Fruit fly (Drosophila melanogaster) whole organism, embryonic: ENCODE data around the gene CG43796.
A peak's percentile ranks its signal among the peaks of the same experiment; 100 is the strongest.

Source experiments
- Adf1 ChIP-seq: fragments of 200-800 bp; sonication (Bioruptor generic); IDR thresholded peaks from 2 replicates; pipeline ENCODE4 v1.3.6; 2022; ENCODE audit warnings: missing biosample characterization, missing genetic modification characterization
- Bteb2 ChIP-seq: fragments of 200-800 bp; sonication (Bioruptor generic); optimal IDR thresholded peaks from 2 replicates; lab custom pipeline; 2016; ENCODE audit warnings: missing biosample characterization, missing genetic modification characterization
- CG11093 ChIP-seq: fragments of 200-800 bp; sonication (Bioruptor generic); IDR thresholded peaks from 3 replicates; pipeline ENCODE4 v1.3.6; 2022; ENCODE audit warnings: missing biosample characterization, missing genetic modification characterization
- CG11504 ChIP-seq: fragments of 200-800 bp; sonication (Bioruptor generic); optimal IDR thresholded peaks from 3 replicates; lab custom pipeline; 2019; ENCODE audit warnings: missing biosample characterization, mild to moderate bottlenecking, missing genetic modification characterization, moderate library complexity
- CG14050 ChIP-seq: fragments of 200-800 bp; sonication (Bioruptor generic); IDR thresholded peaks from 3 replicates; pipeline ENCODE4 v1.3.6; 2022; ENCODE audit warnings: missing biosample characterization, missing genetic modification characterization
- CG15696 ChIP-seq: fragments of 200-800 bp; sonication (Bioruptor generic); optimal IDR thresholded peaks from 2 replicates; lab custom pipeline; 2019; ENCODE audit warnings: missing biosample characterization, mild to moderate bottlenecking, missing genetic modification characterization, moderate library complexity
- CG17361 ChIP-seq: fragments of 200-800 bp; sonication (Bioruptor generic); IDR thresholded peaks from 3 replicates; pipeline ENCODE4 v1.3.6; 2022; ENCODE audit warnings: missing biosample characterization, missing genetic modification characterization
- CG18476 ChIP-seq: fragments of 200-800 bp; sonication (Bioruptor generic); optimal IDR thresholded peaks from 2 replicates; lab custom pipeline; 2016; ENCODE audit warnings: missing biosample characterization, mild to moderate bottlenecking, missing genetic modification characterization
- CG32767 ChIP-seq: fragments of 200-800 bp; sonication (Bioruptor generic); IDR thresholded peaks from 2 replicates; pipeline ENCODE4 v1.3.6; 2022; ENCODE audit warnings: missing biosample characterization, missing genetic modification characterization
- CG3838 ChIP-seq: fragments of 200-800 bp; sonication (Bioruptor generic); optimal IDR thresholded peaks from 3 replicates; lab custom pipeline; 2016; ENCODE audit warnings: missing biosample characterization, missing genetic modification characterization
- CG3847 ChIP-seq: fragments of 200-800 bp; sonication (Bioruptor generic); IDR thresholded peaks from 2 replicates; pipeline ENCODE4 v1.3.6; 2022; ENCODE audit warnings: missing biosample characterization, missing genetic modification characterization
- CG4424 ChIP-seq: fragments of 200-800 bp; sonication (Bioruptor generic); optimal IDR thresholded peaks from 3 replicates; lab custom pipeline; 2016; ENCODE audit warnings: missing biosample characterization, missing genetic modification characterization
- CG5180 ChIP-seq: fragments of 200-800 bp; sonication (Bioruptor generic); optimal IDR thresholded peaks from 3 replicates; lab custom pipeline; 2017; ENCODE audit warnings: missing biosample characterization, missing genetic modification characterization, mild to moderate bottlenecking, moderate library complexity, missing genetic modification reagents
- CG6689 ChIP-seq: fragments of 200-800 bp; sonication (Bioruptor generic); IDR thresholded peaks from 2 replicates; pipeline ENCODE4 v1.3.6; 2022; ENCODE audit warnings: missing biosample characterization, missing genetic modification characterization
- CG7786 ChIP-seq: fragments of 200-800 bp; sonication (Bioruptor generic); optimal IDR thresholded peaks from 2 replicates; lab custom pipeline; 2016; ENCODE audit warnings: missing biosample characterization, missing genetic modification characterization
- CG7987 ChIP-seq: fragments of 200-800 bp; sonication (Bioruptor generic); optimal IDR thresholded peaks from 2 replicates; lab custom pipeline; 2018; ENCODE audit warnings: missing biosample characterization, mild to moderate bottlenecking, missing genetic modification characterization, moderate library complexity
- CoRest ChIP-seq: fragments of 200-800 bp; sonication (Bioruptor generic); optimal IDR thresholded peaks from 3 replicates; lab custom pipeline; 2018; ENCODE audit warnings: missing biosample characterization, mild to moderate bottlenecking, missing genetic modification characterization, moderate library complexity
- D ChIP-seq, 2 experiments: fragments of 200-800 bp in 1 of 2; fragments of >200 bp in 1 of 2; sonication (Bioruptor generic) in 1 of 2; optimal IDR thresholded peaks; 2 replicates in 1 of 2; 3 replicates in 1 of 2; lab custom pipeline; 2017; ENCODE audit warnings: mild to moderate bottlenecking in 1 of 2, missing biosample characterization in 1 of 2, missing genetic modification characterization in 1 of 2, missing genetic modification reagents in 1 of 2
- Dll ChIP-seq: fragments of 200-800 bp; sonication (Bioruptor generic); IDR thresholded peaks from 4 replicates; pipeline ENCODE4 v1.3.6; 2022; ENCODE audit warnings: missing biosample characterization, missing genetic modification characterization; ENCODE audit not compliant: partially characterized antibody
- Eip74EF ChIP-seq, 2 experiments: fragments of 200-800 bp in 1 of 2; fragments of >200 bp in 1 of 2; sonication (Bioruptor generic) in 1 of 2; optimal IDR thresholded peaks; 2 replicates each; lab custom pipeline; 2017 to 2019; ENCODE audit warnings: missing biosample characterization in 2 of 2, missing genetic modification characterization in 2 of 2, mild to moderate bottlenecking in 1 of 2, moderate library complexity in 1 of 2
- Gsc ChIP-seq: fragments of 200-800 bp; sonication (Bioruptor generic); IDR thresholded peaks from 2 replicates; pipeline ENCODE4 v1.3.6; 2022; ENCODE audit warnings: missing biosample characterization, missing genetic modification characterization
- HLH3B ChIP-seq: fragments of 200-800 bp; sonication (Bioruptor generic); IDR thresholded peaks from 2 replicates; pipeline ENCODE4 v1.3.6; 2022; ENCODE audit warnings: missing biosample characterization, missing genetic modification characterization
- Hmx ChIP-seq: fragments of 200-800 bp; sonication (Bioruptor generic); optimal IDR thresholded peaks from 2 replicates; lab custom pipeline; 2016; ENCODE audit warnings: missing biosample characterization, missing genetic modification characterization
- Hr39 ChIP-seq: fragments of >200 bp; optimal IDR thresholded peaks from 2 replicates; lab custom pipeline; 2017
- MTF-1 ChIP-seq: fragments of 200-800 bp; sonication (Bioruptor generic); optimal IDR thresholded peaks from 2 replicates; lab custom pipeline; 2018; ENCODE audit warnings: missing biosample characterization, mild to moderate bottlenecking, missing genetic modification characterization, borderline replicate concordance
- Med ChIP-seq: fragments of 200-800 bp; sonication (Bioruptor generic); peaks from one replicate; lab custom pipeline; 2016; ENCODE audit warnings: missing biosample characterization, missing genetic modification characterization, mild to moderate bottlenecking, inconsistent platforms, moderate library complexity
- Neu2 ChIP-seq: fragments of 200-800 bp; sonication (Bioruptor generic); optimal IDR thresholded peaks from 3 replicates; lab custom pipeline; 2016; ENCODE audit warnings: missing biosample characterization, missing genetic modification characterization, borderline replicate concordance
- NfI ChIP-seq: fragments of 200-800 bp; sonication (Bioruptor generic); optimal IDR thresholded peaks from 3 replicates; lab custom pipeline; 2018; ENCODE audit warnings: missing biosample characterization, mild to moderate bottlenecking, missing genetic modification characterization, moderate library complexity
- Oli ChIP-seq: fragments of 200-800 bp; sonication (Bioruptor generic); optimal IDR thresholded peaks from 2 replicates; lab custom pipeline; 2018; ENCODE audit warnings: missing biosample characterization, mild to moderate bottlenecking, missing genetic modification characterization, moderate library complexity
- Ptx1 ChIP-seq: fragments of 200-800 bp; sonication (Bioruptor generic); IDR thresholded peaks from 2 replicates; pipeline ENCODE4 v1.3.6; 2022; ENCODE audit warnings: missing biosample characterization, missing genetic modification characterization
- Rfx ChIP-seq: fragments of 200-800 bp; sonication (Bioruptor generic); IDR thresholded peaks from 2 replicates; pipeline ENCODE4 v1.3.6; 2022; ENCODE audit warnings: missing biosample characterization, missing genetic modification characterization
- Side ChIP-seq: fragments of 200-800 bp; sonication (Bioruptor generic); optimal IDR thresholded peaks from 2 replicates; lab custom pipeline; 2016; ENCODE audit warnings: missing biosample characterization, missing genetic modification characterization
- abd-A ChIP-seq: fragments of 200-800 bp; sonication (Bioruptor generic); optimal IDR thresholded peaks from 3 replicates; lab custom pipeline; 2019; ENCODE audit warnings: missing biosample characterization, mild to moderate bottlenecking, missing genetic modification characterization, moderate library complexity
- ase ChIP-seq: fragments of 200-800 bp; sonication (Bioruptor generic); IDR thresholded peaks from 3 replicates; pipeline ENCODE4 v1.3.6; 2022; ENCODE audit warnings: missing biosample characterization, missing genetic modification characterization
- bbx ChIP-seq: fragments of 200-800 bp; sonication (Bioruptor generic); IDR thresholded peaks from 2 replicates; pipeline ENCODE4 v1.3.6; 2022; ENCODE audit warnings: missing biosample characterization, missing genetic modification characterization; ENCODE audit not compliant: partially characterized antibody
- br ChIP-seq: fragments of >200 bp; optimal IDR thresholded peaks from 2 replicates; lab custom pipeline; 2017
- chm ChIP-seq: fragments of 200-800 bp; sonication (Bioruptor generic); IDR thresholded peaks from 2 replicates; pipeline ENCODE4 v1.3.6; 2022; ENCODE audit warnings: missing biosample characterization, missing genetic modification characterization
- crp ChIP-seq, 2 experiments: fragments of 200-800 bp; sonication (Bioruptor generic); optimal IDR thresholded peaks; 2 replicates in 1 of 2; 3 replicates in 1 of 2; lab custom pipeline; 2017; ENCODE audit warnings: missing biosample characterization in 2 of 2, missing genetic modification characterization in 2 of 2, mild to moderate bottlenecking in 1 of 2, moderate library complexity in 1 of 2
- dimm ChIP-seq: fragments of 200-800 bp; sonication (Bioruptor generic); IDR thresholded peaks from 2 replicates; pipeline ENCODE4 v1.3.6; 2022; ENCODE audit warnings: missing biosample characterization, missing genetic modification characterization
- fu2 ChIP-seq: fragments of 200-800 bp; sonication (Bioruptor generic); optimal IDR thresholded peaks from 2 replicates; lab custom pipeline; 2016; ENCODE audit warnings: missing biosample characterization, missing genetic modification characterization
- lola ChIP-seq, 3 experiments: fragments of >200 bp in 2 of 3; fragments of 200-800 bp in 1 of 3; sonication (Bioruptor generic) in 1 of 3; optimal IDR thresholded peaks; 2 replicates each; lab custom pipeline; 2017 to 2019; ENCODE audit warnings: missing biosample characterization in 3 of 3, missing genetic modification characterization in 3 of 3, mild to moderate bottlenecking in 1 of 3, moderate library complexity in 1 of 3
- nom ChIP-seq: fragments of 200-800 bp; sonication (Bioruptor generic); optimal IDR thresholded peaks from 2 replicates; lab custom pipeline; 2017; ENCODE audit warnings: missing biosample characterization, missing genetic modification characterization, mild to moderate bottlenecking, moderate library complexity, missing genetic modification reagents
- pan ChIP-seq, 4 experiments: fragments of >200 bp in 3 of 4; fragments of 200-800 bp in 1 of 4; sonication (Bioruptor generic) in 1 of 4; optimal IDR thresholded peaks in 3 of 4; IDR thresholded peaks in 1 of 4; 2 replicates each; pipeline versions ENCODE4 v1.3.6 to Lab custom; 2017 to 2022; ENCODE audit warnings: missing biosample characterization in 2 of 4, missing genetic modification characterization in 2 of 4, mixed read lengths in 1 of 4
- pros ChIP-seq: fragments of 200-800 bp; sonication (Bioruptor generic); optimal IDR thresholded peaks from 3 replicates; lab custom pipeline; 2019; ENCODE audit warnings: missing biosample characterization, mild to moderate bottlenecking, missing genetic modification characterization, moderate library complexity
- sisA ChIP-seq: fragments of 200-800 bp; sonication (Bioruptor generic); IDR thresholded peaks from 2 replicates; pipeline ENCODE4 v1.3.6; 2022; ENCODE audit warnings: missing biosample characterization, missing genetic modification characterization
- sqz ChIP-seq: fragments of 200-800 bp; sonication (Bioruptor generic); optimal IDR thresholded peaks from 3 replicates; lab custom pipeline; 2018; ENCODE audit warnings: missing biosample characterization, mild to moderate bottlenecking, missing genetic modification characterization
- trem ChIP-seq: fragments of 200-800 bp; optimal IDR thresholded peaks from 3 replicates; lab custom pipeline; 2019; ENCODE audit warnings: missing biosample characterization, mild to moderate bottlenecking, missing genetic modification characterization, moderate library complexity
- unc-4 ChIP-seq: fragments of 200-800 bp; sonication (Bioruptor generic); IDR thresholded peaks from 2 replicates; pipeline ENCODE4 v1.3.6; 2022; ENCODE audit warnings: missing biosample characterization, missing genetic modification characterization; ENCODE audit not compliant: partially characterized antibody

CG43796 gene

DNA sequence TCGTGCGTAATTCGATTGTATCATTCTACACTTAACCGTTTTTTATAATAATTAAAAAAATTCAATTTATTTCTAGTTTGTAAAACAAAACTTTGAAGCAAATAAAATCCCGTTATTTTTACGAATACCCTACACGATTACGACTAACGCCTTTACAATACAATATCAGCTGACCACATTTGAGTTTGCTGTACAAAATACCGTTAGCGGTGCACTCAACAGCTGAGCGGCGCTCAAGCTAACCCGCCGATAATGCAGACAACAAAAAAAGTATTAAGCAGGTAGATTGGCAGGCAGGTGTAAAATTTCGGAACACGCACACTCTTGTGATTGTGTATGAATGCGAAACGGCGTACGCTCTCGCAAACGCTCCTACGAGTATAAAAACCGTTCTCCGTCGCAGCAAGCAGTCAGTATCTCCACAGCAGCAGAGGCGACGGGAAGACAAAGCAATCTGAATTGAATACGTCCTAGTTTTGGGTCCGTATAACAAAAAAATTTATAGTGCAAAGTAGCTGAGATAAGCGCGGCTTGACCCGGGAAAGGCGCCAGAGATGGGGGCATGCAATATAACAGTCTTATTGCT, 39.6 kb downstream of the CG43796 start, which contains the start of gene Acer (continued):
- TF ChIP-seq CG7786 (GFP tag; lab: Kevin White, UChicago) (no peak), pros (GFP tag; lab: Kevin White, UChicago) (peak; percentile 66), crp (GFP tag; optimal IDR thresholded peaks at IDR 0.05; lab: Kevin White, UChicago) (peak; percentile 53 to 91), CG3847 (no peak), sisA (GFP tag; lab: Robert Waterston, UW) (no peak), ase (no peak), Neu2 (no peak), Rfx (no peak), trem (tag; lab: Kevin White, UChicago) (peak; percentile 57), Hr39 (lab: Kevin White, UChicago) (no peak), Bteb2 (GFP tag; lab: Kevin White, UChicago) (no peak), HLH3B (GFP tag; lab: Robert Waterston, UW) (peak; percentile 27; the same call in 1 of the 2 replicates), Adf1 (GFP tag; lab: Robert Waterston, UW) (peak; percentile 44; the same call in 1 of the 2 replicates), Hmx (GFP tag; lab: Kevin White, UChicago) (no peak), CG18476 (GFP tag; lab: Kevin White, UChicago) (no peak), CG14050 (GFP tag; lab: Robert Waterston, UW) (no peak), CG11504 (tag; lab: Kevin White, UChicago) (no peak), CG7987 (GFP tag; lab: Kevin White, UChicago) (no peak), MTF-1 (GFP tag; lab: Kevin White, UChicago) (no peak), Dll (GFP tag; lab: Robert Waterston, UW) (peak; percentile 60; the same call in 3 of the 4 replicates), CG4424 (GFP tag; lab: Kevin White, UChicago) (no peak), abd-A (no peak), bbx (GFP tag; lab: Robert Waterston, UW) (peak; percentile 56; the same call in 1 of the 2 replicates), NfI (no peak), CG17361 (GFP tag; lab: Robert Waterston, UW) (peak; percentile 34; the same call in 2 of the 3 replicates), Eip74EF (GFP tag; optimal IDR thresholded peaks at IDR 0.05; lab: Kevin White, UChicago) (no peak), Oli (tag; lab: Kevin White, UChicago) (no peak), pan (optimal IDR thresholded peaks at IDR 0.05; lab: Kevin White, UChicago) (no peak), pan (GFP tag; optimal IDR thresholded peaks at IDR 0.05 in 1 of 2, IDR thresholded peaks at IDR 0.05 in 1 of 2) (peak in 1 of 2 experiments; percentile 23), chm (GFP tag; lab: Robert Waterston, UW) (no peak; the same call in 1 of the 2 replicates), Med (GFP tag; lab: Kevin White, UChicago) (peak; percentile 86), D (optimal IDR thresholded peaks at IDR 0.05; lab: Kevin White, UChicago) (no peak), D (GFP tag; optimal IDR thresholded peaks at IDR 0.05; lab: Kevin White, UChicago) (no peak), Ptx1 (GFP tag; lab: Robert Waterston, UW) (no peak), Side (no peak), Gsc (GFP tag; lab: Robert Waterston, UW) (no peak), unc-4 (GFP tag; lab: Robert Waterston, UW) (0 out of 2 replicates have a peak, but pooled peaks have one; percentile 35), CG15696 (tag; lab: Kevin White, UChicago) (no peak), lola (GFP tag; optimal IDR thresholded peaks at IDR 0.05; lab: Kevin White, UChicago) (no peak), CG32767 (GFP tag; lab: Robert Waterston, UW) (no peak), CG6689 (GFP tag; lab: Robert Waterston, UW) (no peak), CG11093 (GFP tag; lab: Robert Waterston, UW) (no peak), br (no peak), CG5180 (GFP tag; lab: Kevin White, UChicago) (no peak), nom (GFP tag; lab: Kevin White, UChicago) (peak; percentile 11), sqz (GFP tag; lab: Kevin White, UChicago) (peak; percentile 51), dimm (GFP tag; lab: Robert Waterston, UW) (no peak), CoRest (tag; lab: Kevin White, UChicago) (peak; percentile 32), CG3838 (GFP tag; lab: Kevin White, UChicago) (no peak), fu2 (no peak)
